Fruit fly (Drosophila melanogaster) whole organism, embryonic: ENCODE results near the gene Prx5.

ENCODE experiments used
- B-H2 ChIP-seq: fragments of 200-800 bp; sonication (Bioruptor generic); optimal IDR thresholded peaks from 2 replicates; lab custom pipeline; 2018; ENCODE audit warnings: missing biosample characterization, mild to moderate bottlenecking, missing genetic modification characterization
- BtbVII ChIP-seq: fragments of 200-800 bp; sonication (Bioruptor generic); optimal IDR thresholded peaks from 3 replicates; lab custom pipeline; 2017; ENCODE audit warnings: missing biosample characterization, mild to moderate bottlenecking, missing genetic modification characterization
- Bteb2 ChIP-seq: fragments of 200-800 bp; sonication (Bioruptor generic); optimal IDR thresholded peaks from 2 replicates; lab custom pipeline; 2016; ENCODE audit warnings: missing biosample characterization, missing genetic modification characterization
- CG10366 ChIP-seq: fragments of 200-800 bp; sonication (Bioruptor generic); IDR thresholded peaks from 2 replicates; pipeline ENCODE4 v1.3.6; 2022; ENCODE audit warnings: missing biosample characterization, missing genetic modification characterization
- CG10654 ChIP-seq: fragments of 200-800 bp; sonication (Bioruptor generic); optimal IDR thresholded peaks from 2 replicates; lab custom pipeline; 2016; ENCODE audit warnings: missing biosample characterization, missing genetic modification characterization
- CG11398 ChIP-seq: fragments of 200-800 bp; sonication (Bioruptor generic); optimal IDR thresholded peaks from 2 replicates; lab custom pipeline; 2016; ENCODE audit warnings: missing biosample characterization, missing genetic modification characterization
- CG17568 ChIP-seq: fragments of 200-800 bp; sonication (Bioruptor generic); optimal IDR thresholded peaks from 2 replicates; lab custom pipeline; 2018; ENCODE audit warnings: missing biosample characterization, mild to moderate bottlenecking, missing genetic modification characterization, moderate library complexity
- CG1792 ChIP-seq: fragments of 200-800 bp; sonication (Bioruptor generic); optimal IDR thresholded peaks from 2 replicates; lab custom pipeline; 2016; ENCODE audit warnings: missing biosample characterization, missing genetic modification characterization
- CG31441 ChIP-seq: fragments of 200-800 bp; sonication (Bioruptor generic); IDR thresholded peaks from 2 replicates; pipeline ENCODE4 v1.3.6; 2022; ENCODE audit warnings: missing biosample characterization, missing genetic modification characterization
- CG32767 ChIP-seq: fragments of 200-800 bp; sonication (Bioruptor generic); IDR thresholded peaks from 2 replicates; pipeline ENCODE4 v1.3.6; 2022; ENCODE audit warnings: missing biosample characterization, missing genetic modification characterization
- CG3407 ChIP-seq: fragments of 200-800 bp; sonication (Bioruptor generic); optimal IDR thresholded peaks from 2 replicates; lab custom pipeline; 2018; ENCODE audit warnings: missing biosample characterization, mild to moderate bottlenecking, missing genetic modification characterization
- CG42726 ChIP-seq: fragments of 200-800 bp; sonication (Bioruptor generic); IDR thresholded peaks from 2 replicates; pipeline ENCODE4 v1.3.6; 2022; ENCODE audit warnings: missing biosample characterization, missing genetic modification characterization; ENCODE audit not compliant: partially characterized antibody
- CG6689 ChIP-seq: fragments of 200-800 bp; sonication (Bioruptor generic); IDR thresholded peaks from 2 replicates; pipeline ENCODE4 v1.3.6; 2022; ENCODE audit warnings: missing biosample characterization, missing genetic modification characterization
- CG6813 ChIP-seq: fragments of 200-800 bp; sonication (Bioruptor generic); optimal IDR thresholded peaks from 2 replicates; lab custom pipeline; 2017; ENCODE audit warnings: missing biosample characterization, missing genetic modification characterization, mild to moderate bottlenecking, moderate library complexity, missing genetic modification reagents
- CG7745 ChIP-seq: fragments of 200-800 bp; sonication (Bioruptor generic); optimal IDR thresholded peaks from 2 replicates; lab custom pipeline; 2018; ENCODE audit warnings: missing biosample characterization, mild to moderate bottlenecking, missing genetic modification characterization, moderate library complexity
- CG9727 ChIP-seq: fragments of 200-800 bp; sonication (Bioruptor generic); optimal IDR thresholded peaks from 3 replicates; lab custom pipeline; 2017; ENCODE audit warnings: missing biosample characterization, mild to moderate bottlenecking, missing genetic modification characterization
- CG9932 ChIP-seq: fragments of 200-800 bp; sonication (Bioruptor generic); IDR thresholded peaks from 2 replicates; pipeline ENCODE4 v1.3.6; 2022; ENCODE audit warnings: missing biosample characterization, missing genetic modification characterization
- D ChIP-seq, 2 experiments: fragments of 200-800 bp in 1 of 2; fragments of >200 bp in 1 of 2; sonication (Bioruptor generic) in 1 of 2; optimal IDR thresholded peaks; 2 replicates in 1 of 2; 3 replicates in 1 of 2; lab custom pipeline; 2017; ENCODE audit warnings: mild to moderate bottlenecking in 1 of 2, missing biosample characterization in 1 of 2, missing genetic modification characterization in 1 of 2, missing genetic modification reagents in 1 of 2
- Dad ChIP-seq: fragments of 200-800 bp; sonication (Bioruptor generic); optimal IDR thresholded peaks from 3 replicates; lab custom pipeline; 2016; ENCODE audit warnings: missing biosample characterization, missing genetic modification characterization
- Dll ChIP-seq: fragments of 200-800 bp; sonication (Bioruptor generic); IDR thresholded peaks from 4 replicates; pipeline ENCODE4 v1.3.6; 2022; ENCODE audit warnings: missing biosample characterization, missing genetic modification characterization; ENCODE audit not compliant: partially characterized antibody
- ERR ChIP-seq: fragments of 200-800 bp; sonication (Bioruptor generic); optimal IDR thresholded peaks from 2 replicates; lab custom pipeline; 2016; ENCODE audit warnings: missing biosample characterization, missing genetic modification characterization
- Elba2 ChIP-seq: fragments of 200-800 bp; sonication (Bioruptor generic); optimal IDR thresholded peaks from 3 replicates; lab custom pipeline; 2016; ENCODE audit warnings: missing biosample characterization, missing genetic modification characterization
- H2.0 ChIP-seq: fragments of 200-800 bp; sonication (Bioruptor generic); IDR thresholded peaks from 2 replicates; pipeline ENCODE4 v1.3.6; 2022; ENCODE audit warnings: missing biosample characterization, missing genetic modification characterization
- Jarid2 ChIP-seq: fragments of 200-800 bp; sonication (Bioruptor generic); optimal IDR thresholded peaks from 3 replicates; lab custom pipeline; 2017; ENCODE audit warnings: mild to moderate bottlenecking, missing biosample characterization, missing genetic modification reagents, missing genetic modification characterization
- Xbp1 ChIP-seq: fragments of 200-800 bp; sonication (Bioruptor generic); optimal IDR thresholded peaks from 3 replicates; lab custom pipeline; 2016; ENCODE audit warnings: missing biosample characterization, mild to moderate bottlenecking, missing genetic modification characterization
- aop ChIP-seq: fragments of 200-800 bp; sonication (Bioruptor generic); IDR thresholded peaks from 2 replicates; pipeline ENCODE4 v1.3.6; 2022; ENCODE audit warnings: missing biosample characterization, missing genetic modification characterization
- bsh ChIP-seq, 2 experiments: fragments of 200-800 bp; sonication (Bioruptor generic); optimal IDR thresholded peaks; 2 replicates each; lab custom pipeline; 2017 to 2018; ENCODE audit warnings: mild to moderate bottlenecking in 2 of 2, missing biosample characterization in 2 of 2, missing genetic modification characterization in 2 of 2, moderate library complexity in 1 of 2
- cas ChIP-seq: fragments of 200-800 bp; sonication (Bioruptor generic); IDR thresholded peaks from 2 replicates; pipeline ENCODE4 v1.3.6; 2022; ENCODE audit warnings: missing biosample characterization, missing genetic modification characterization
- crc ChIP-seq: fragments of 200-800 bp; sonication (Bioruptor generic); optimal IDR thresholded peaks from 2 replicates; lab custom pipeline; 2016; ENCODE audit warnings: missing biosample characterization, missing genetic modification characterization
- crol ChIP-seq: fragments of 200-800 bp; sonication (Bioruptor generic); IDR thresholded peaks from 2 replicates; pipeline ENCODE4 v1.3.6; 2022; ENCODE audit warnings: missing biosample characterization, missing genetic modification characterization
- gce ChIP-seq: fragments of 200-800 bp; sonication (Bioruptor generic); IDR thresholded peaks from 3 replicates; pipeline ENCODE4 v1.3.6; 2022; ENCODE audit warnings: missing biosample characterization, missing genetic modification characterization
- gsb ChIP-seq: fragments of 200-800 bp; sonication (Bioruptor generic); IDR thresholded peaks from 2 replicates; pipeline ENCODE4 v1.3.6; 2022; ENCODE audit warnings: missing biosample characterization, missing genetic modification characterization
- gt ChIP-seq: fragments of 200-800 bp; sonication (Bioruptor generic); IDR thresholded peaks from 2 replicates; pipeline ENCODE4 v1.3.6; 2022; ENCODE audit warnings: missing biosample characterization, missing genetic modification characterization
- hb ChIP-seq: fragments of 200-800 bp; sonication (Bioruptor generic); IDR thresholded peaks from 3 replicates; pipeline ENCODE4 v1.3.6; 2022; ENCODE audit warnings: missing biosample characterization, missing genetic modification characterization; ENCODE audit not compliant: partially characterized antibody
- ind ChIP-seq: fragments of 200-800 bp; sonication (Bioruptor generic); optimal IDR thresholded peaks from 3 replicates; lab custom pipeline; 2016; ENCODE audit warnings: missing biosample characterization, missing genetic modification characterization
- ken ChIP-seq: fragments of 200-800 bp; sonication (Bioruptor generic); IDR thresholded peaks from 3 replicates; pipeline ENCODE4 v1.3.6; 2022; ENCODE audit warnings: missing biosample characterization, missing genetic modification characterization
- lola ChIP-seq, 3 experiments: fragments of >200 bp in 2 of 3; fragments of 200-800 bp in 1 of 3; sonication (Bioruptor generic) in 1 of 3; optimal IDR thresholded peaks; 2 replicates each; lab custom pipeline; 2017 to 2019; ENCODE audit warnings: missing biosample characterization in 3 of 3, missing genetic modification characterization in 3 of 3, mild to moderate bottlenecking in 1 of 3, moderate library complexity in 1 of 3
- mam ChIP-seq: fragments of 200-800 bp; sonication (Bioruptor generic); optimal IDR thresholded peaks from 3 replicates; lab custom pipeline; 2016; ENCODE audit warnings: missing biosample characterization, missing genetic modification characterization
- pros ChIP-seq: fragments of 200-800 bp; sonication (Bioruptor generic); optimal IDR thresholded peaks from 3 replicates; lab custom pipeline; 2019; ENCODE audit warnings: missing biosample characterization, mild to moderate bottlenecking, missing genetic modification characterization, moderate library complexity
- pzg ChIP-seq: fragments of 200-800 bp; sonication (Bioruptor generic); optimal IDR thresholded peaks from 3 replicates; lab custom pipeline; 2018; ENCODE audit warnings: missing biosample characterization, mild to moderate bottlenecking, missing genetic modification characterization, moderate library complexity
- repo ChIP-seq: fragments of 200-800 bp; sonication (Bioruptor generic); optimal IDR thresholded peaks from 2 replicates; lab custom pipeline; 2016; ENCODE audit warnings: missing biosample characterization, missing genetic modification characterization
- schlank ChIP-seq: fragments of 200-800 bp; sonication (Bioruptor generic); optimal IDR thresholded peaks from 2 replicates; lab custom pipeline; 2018; ENCODE audit warnings: missing biosample characterization, mild to moderate bottlenecking, missing genetic modification characterization
- sd ChIP-seq: fragments of 200-800 bp; sonication (Bioruptor generic); optimal IDR thresholded peaks from 3 replicates; lab custom pipeline; 2018; ENCODE audit warnings: missing biosample characterization, mild to moderate bottlenecking, missing genetic modification characterization, moderate library complexity
- tup ChIP-seq: fragments of 200-800 bp; sonication (Bioruptor generic); optimal IDR thresholded peaks from 2 replicates; lab custom pipeline; 2016; ENCODE audit warnings: missing biosample characterization, mild to moderate bottlenecking, missing genetic modification characterization, moderate library complexity
- vfl ChIP-seq: fragments of 200-800 bp; sonication (Bioruptor generic); optimal IDR thresholded peaks from 2 replicates; lab custom pipeline; 2016; ENCODE audit warnings: missing biosample characterization, missing genetic modification characterization
- wor ChIP-seq: fragments of 200-800 bp; sonication (Bioruptor generic); IDR thresholded peaks from 2 replicates; pipeline ENCODE4 v1.3.6; 2022; ENCODE audit warnings: missing biosample characterization, missing genetic modification characterization
- zfh2 ChIP-seq: fragments of 200-800 bp; sonication (Bioruptor generic); optimal IDR thresholded peaks from 2 replicates; lab custom pipeline; 2016; ENCODE audit warnings: missing biosample characterization, missing genetic modification characterization

Prx5 gene

DNA sequence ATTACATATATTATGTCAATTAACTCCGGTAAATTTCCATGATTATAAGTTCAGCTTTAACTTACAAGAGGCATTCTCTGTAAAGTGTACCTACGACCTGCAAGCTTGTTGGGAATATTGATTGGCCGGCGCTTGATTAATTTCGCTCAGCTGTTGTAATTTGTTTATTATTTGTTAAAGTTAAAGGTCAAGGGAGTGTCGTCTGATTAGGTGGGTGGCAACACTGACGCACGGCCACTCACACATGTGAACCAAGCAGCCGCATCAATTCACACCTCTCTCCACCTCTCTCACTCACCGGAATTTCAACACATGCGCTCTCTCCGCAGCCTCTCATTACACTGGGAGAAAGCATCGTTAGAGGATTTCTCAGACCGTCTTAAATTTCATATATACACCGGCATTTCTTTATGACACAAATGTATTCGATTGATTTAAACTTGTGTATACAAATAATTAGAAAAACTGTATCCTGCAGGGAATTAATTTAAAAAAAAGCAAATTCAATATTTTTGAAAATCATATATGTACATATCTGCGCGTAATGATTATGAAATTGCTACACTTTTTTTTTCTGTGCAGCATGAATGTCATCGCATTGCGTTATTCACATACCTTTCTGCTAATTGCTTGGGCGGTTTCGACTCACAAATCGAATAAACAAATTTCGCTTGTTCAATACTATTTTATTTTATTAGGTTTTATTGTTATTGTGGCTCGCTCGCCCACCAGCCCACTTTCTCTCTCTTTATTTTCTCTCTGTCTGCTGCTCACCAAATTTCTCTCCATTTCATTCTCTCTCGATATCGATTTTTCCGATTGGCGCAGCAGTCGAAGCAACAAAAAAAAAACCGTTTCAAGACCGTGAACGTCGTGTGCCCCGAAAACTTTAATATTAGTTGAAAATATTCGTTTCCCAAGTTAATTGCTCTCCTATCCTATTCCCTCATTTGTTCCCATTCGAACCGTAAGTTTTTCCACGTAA is 5.2 kb upstream of the Prx5 start (continued):
- TF ChIP-seq tup (GFP tag; lab: Kevin White, UChicago) = peak; percentile 59
- peak; percentile 15; the same call in 1 of the 2 replicates for TF ChIP-seq aop (GFP tag; lab: Robert Waterston, UW)
- TF ChIP-seq ken (GFP tag; lab: Robert Waterston, UW) = peak; percentile 81; the same call in 2 of the 3 replicates
- peak; percentile 69 for TF ChIP-seq Dad (GFP tag; lab: Kevin White, UChicago)
- no peak for TF ChIP-seq CG7745 (tag; lab: Kevin White, UChicago)
- no peak for TF ChIP-seq pros (GFP tag; lab: Kevin White, UChicago)
- TF ChIP-seq lola (GFP tag; optimal IDR thresholded peaks at IDR 0.05; lab: Kevin White, UChicago) = peak in 1 of 3 experiments; percentile 94
- peak; percentile 92 for TF ChIP-seq BtbVII (GFP tag; lab: Kevin White, UChicago)
- peak; percentile 89 for TF ChIP-seq CG6813 (GFP tag; lab: Kevin White, UChicago)
- TF ChIP-seq crol (GFP tag; lab: Robert Waterston, UW) = peak; percentile 66
- peak; percentile 64 for TF ChIP-seq cas
- peak; percentile 84 for TF ChIP-seq zfh2 (GFP tag; lab: Kevin White, UChicago)
- peak; percentile 89 for TF ChIP-seq CG10654 (GFP tag; lab: Kevin White, UChicago)
- peak; percentile 79 for TF ChIP-seq vfl (GFP tag; lab: Kevin White, UChicago)
- TF ChIP-seq Jarid2 (GFP tag; lab: Kevin White, UChicago) = peak; percentile 77
- peak; percentile 92 for TF ChIP-seq ind (GFP tag; lab: Kevin White, UChicago)
- TF ChIP-seq CG17568 (GFP tag; lab: Kevin White, UChicago) = no peak
- peak; percentile 89 for TF ChIP-seq Bteb2 (GFP tag; lab: Kevin White, UChicago)
- peak; percentile 80 for TF ChIP-seq repo (GFP tag; lab: Kevin White, UChicago)
- peak; percentile 86 for TF ChIP-seq CG11398 (GFP tag; lab: Kevin White, UChicago)
- TF ChIP-seq ERR (GFP tag; lab: Kevin White, UChicago) = peak; percentile 83
- peak; percentile 88 for TF ChIP-seq crc (GFP tag; lab: Kevin White, UChicago)
- no peak for TF ChIP-seq D (optimal IDR thresholded peaks at IDR 0.05; lab: Kevin White, UChicago)
- TF ChIP-seq D (GFP tag; optimal IDR thresholded peaks at IDR 0.05; lab: Kevin White, UChicago) = peak; percentile 94
- no peak for TF ChIP-seq CG42726 (GFP tag; lab: Robert Waterston, UW)
- peak; percentile 66 for TF ChIP-seq Elba2
- TF ChIP-seq sd = peak; percentile 94
- peak; percentile 94 for TF ChIP-seq Xbp1 (GFP tag; lab: Kevin White, UChicago)
- peak; percentile 92 for TF ChIP-seq CG6689 (GFP tag; lab: Robert Waterston, UW)
- TF ChIP-seq CG10366 (GFP tag; lab: Robert Waterston, UW) = peak; percentile 82
- peak; percentile 98 for TF ChIP-seq CG31441
- TF ChIP-seq gce (GFP tag; lab: Robert Waterston, UW) = peak; percentile 79; the same call in 2 of the 3 replicates
- peak; percentile 82 for TF ChIP-seq CG32767 (GFP tag; lab: Robert Waterston, UW)
- TF ChIP-seq bsh (GFP tag; optimal IDR thresholded peaks at IDR 0.05; lab: Kevin White, UChicago) = peak; percentile 85 to 96
- TF ChIP-seq gt = peak; percentile 68; the same call in 1 of the 2 replicates
- TF ChIP-seq gsb (GFP tag; lab: Robert Waterston, UW) = peak; percentile 73
- peak; percentile 91 for TF ChIP-seq B-H2 (GFP tag; lab: Kevin White, UChicago)
- TF ChIP-seq wor = peak; percentile 92
- TF ChIP-seq CG9727 (GFP tag; lab: Kevin White, UChicago) = peak; percentile 96
- TF ChIP-seq mam (GFP tag; lab: Kevin White, UChicago) = peak; percentile 91
- TF ChIP-seq hb = no peak
- peak; percentile 88 for TF ChIP-seq CG3407
- peak; percentile 69 for TF ChIP-seq schlank (tag; lab: Kevin White, UChicago)
- peak; percentile 80 for TF ChIP-seq H2.0 (GFP tag; lab: Robert Waterston, UW)
- peak; percentile 82 for TF ChIP-seq CG9932
- peak; percentile 83 for TF ChIP-seq CG1792
- peak; percentile 3 for TF ChIP-seq pzg (GFP tag; lab: Kevin White, UChicago)
- no peak; the same call in 2 of the 4 replicates for TF ChIP-seq Dll (GFP tag; lab: Robert Waterston, UW)
